Fruit fly (Drosophila melanogaster) whole organism, embryonic: ENCODE results near the gene ova.

Experiments
- Aef1 ChIP-seq: fragments of 200-800 bp; sonication (Bioruptor generic); IDR thresholded peaks from 3 replicates; pipeline ENCODE4 v1.3.6; 2022; ENCODE audit warnings: missing biosample characterization, missing genetic modification characterization
- Asciz ChIP-seq: fragments of 200-800 bp; sonication (Bioruptor generic); optimal IDR thresholded peaks from 2 replicates; lab custom pipeline; 2017; ENCODE audit warnings: missing biosample characterization, mild to moderate bottlenecking, missing genetic modification characterization, missing genetic modification reagents
- B-H2 ChIP-seq: fragments of 200-800 bp; sonication (Bioruptor generic); optimal IDR thresholded peaks from 2 replicates; lab custom pipeline; 2018; ENCODE audit warnings: missing biosample characterization, mild to moderate bottlenecking, missing genetic modification characterization
- CG11723 ChIP-seq: fragments of 200-800 bp; sonication (Bioruptor generic); optimal IDR thresholded peaks from 2 replicates; lab custom pipeline; 2017; ENCODE audit warnings: missing biosample characterization, mild to moderate bottlenecking, missing genetic modification characterization
- CG14667 ChIP-seq: fragments of 200-800 bp; sonication (Bioruptor generic); IDR thresholded peaks from 2 replicates; pipeline ENCODE4 v1.3.6; 2022; ENCODE audit warnings: missing biosample characterization, missing genetic modification characterization
- CG15073 ChIP-seq: fragments of 200-800 bp; sonication (Bioruptor generic); optimal IDR thresholded peaks from 2 replicates; lab custom pipeline; 2016; ENCODE audit warnings: missing biosample characterization, missing genetic modification characterization
- CG15696 ChIP-seq: fragments of 200-800 bp; sonication (Bioruptor generic); optimal IDR thresholded peaks from 2 replicates; lab custom pipeline; 2019; ENCODE audit warnings: missing biosample characterization, mild to moderate bottlenecking, missing genetic modification characterization, moderate library complexity
- CG17328 ChIP-seq: fragments of 200-800 bp; sonication (Bioruptor generic); IDR thresholded peaks from 2 replicates; pipeline ENCODE4 v1.3.6; 2022; ENCODE audit warnings: missing biosample characterization, missing genetic modification characterization
- CG17802 ChIP-seq: fragments of 200-800 bp; sonication (Bioruptor generic); optimal IDR thresholded peaks from 2 replicates; lab custom pipeline; 2018; ENCODE audit warnings: missing biosample characterization, mild to moderate bottlenecking, missing genetic modification characterization, moderate library complexity
- CG31224 ChIP-seq: fragments of 200-800 bp; sonication (Bioruptor generic); IDR thresholded peaks from 2 replicates; pipeline ENCODE4 v1.3.6; 2022; ENCODE audit warnings: missing biosample characterization, missing genetic modification characterization
- CG3163 ChIP-seq: fragments of 200-800 bp; sonication (Bioruptor generic); optimal IDR thresholded peaks from 3 replicates; lab custom pipeline; 2016; ENCODE audit warnings: missing biosample characterization, missing genetic modification characterization
- CG3407 ChIP-seq: fragments of 200-800 bp; sonication (Bioruptor generic); optimal IDR thresholded peaks from 2 replicates; lab custom pipeline; 2018; ENCODE audit warnings: missing biosample characterization, mild to moderate bottlenecking, missing genetic modification characterization
- CG3726 ChIP-seq: fragments of 200-800 bp; sonication (Bioruptor generic); IDR thresholded peaks from 3 replicates; pipeline ENCODE4, ENCODE4 v1.3.6; 2022; ENCODE audit warnings: missing biosample characterization, missing genetic modification characterization
- CG3995 ChIP-seq: fragments of 200-800 bp; sonication (Bioruptor generic); optimal IDR thresholded peaks from 3 replicates; lab custom pipeline; 2016; ENCODE audit warnings: missing biosample characterization, missing genetic modification characterization
- CG5245 ChIP-seq: fragments of 200-800 bp; sonication (Bioruptor generic); optimal IDR thresholded peaks from 3 replicates; lab custom pipeline; 2016; ENCODE audit warnings: missing biosample characterization, missing genetic modification characterization
- CG6689 ChIP-seq: fragments of 200-800 bp; sonication (Bioruptor generic); IDR thresholded peaks from 2 replicates; pipeline ENCODE4 v1.3.6; 2022; ENCODE audit warnings: missing biosample characterization, missing genetic modification characterization
- CG7271 ChIP-seq: fragments of 200-800 bp; sonication (Bioruptor generic); optimal IDR thresholded peaks from 2 replicates; lab custom pipeline; 2018; ENCODE audit warnings: missing biosample characterization, mild to moderate bottlenecking, missing genetic modification characterization, moderate library complexity
- CG7987 ChIP-seq: fragments of 200-800 bp; sonication (Bioruptor generic); optimal IDR thresholded peaks from 2 replicates; lab custom pipeline; 2018; ENCODE audit warnings: missing biosample characterization, mild to moderate bottlenecking, missing genetic modification characterization, moderate library complexity
- CG8359 ChIP-seq: fragments of 200-800 bp; sonication (Bioruptor generic); optimal IDR thresholded peaks from 2 replicates; lab custom pipeline; 2017; ENCODE audit warnings: missing biosample characterization, mild to moderate bottlenecking, missing genetic modification characterization, borderline replicate concordance
- CG9437 ChIP-seq: fragments of 200-800 bp; sonication (Bioruptor generic); optimal IDR thresholded peaks from 2 replicates; lab custom pipeline; 2018; ENCODE audit warnings: missing biosample characterization, mild to moderate bottlenecking, missing genetic modification characterization
- CG9876 ChIP-seq: fragments of 200-800 bp; sonication (Bioruptor generic); optimal IDR thresholded peaks from 2 replicates; lab custom pipeline; 2016; ENCODE audit warnings: missing biosample characterization, missing genetic modification characterization
- Fer1 ChIP-seq: fragments of 200-800 bp; sonication (Bioruptor generic); optimal IDR thresholded peaks from 2 replicates; lab custom pipeline; 2017; ENCODE audit warnings: missing biosample characterization, mild to moderate bottlenecking, missing genetic modification characterization
- Hr3 ChIP-seq: fragments of 200-800 bp; sonication (Bioruptor generic); optimal IDR thresholded peaks from 3 replicates; lab custom pipeline; 2016; ENCODE audit warnings: missing biosample characterization, missing genetic modification characterization
- Lhr ChIP-seq: fragments of 200-800 bp; sonication (Bioruptor generic); optimal IDR thresholded peaks from 3 replicates; lab custom pipeline; 2017; ENCODE audit warnings: mild to moderate bottlenecking, missing biosample characterization, missing genetic modification reagents, missing genetic modification characterization
- Mrtf ChIP-seq: fragments of 200-800 bp; sonication (Bioruptor generic); IDR thresholded peaks from 3 replicates; pipeline ENCODE4 v1.3.6; 2022; ENCODE audit warnings: missing biosample characterization, missing genetic modification characterization
- Scr ChIP-seq: fragments of 200-800 bp; sonication (Bioruptor generic); IDR thresholded peaks from 2 replicates; pipeline ENCODE4 v1.3.6; 2022; ENCODE audit warnings: missing biosample characterization, missing genetic modification characterization; ENCODE audit not compliant: partially characterized antibody
- amos ChIP-seq: fragments of 200-800 bp; sonication (Bioruptor generic); IDR thresholded peaks from 2 replicates; pipeline ENCODE4 v1.3.6; 2022; ENCODE audit warnings: missing biosample characterization, missing genetic modification characterization; ENCODE audit not compliant: partially characterized antibody
- aop ChIP-seq: fragments of 200-800 bp; sonication (Bioruptor generic); IDR thresholded peaks from 2 replicates; pipeline ENCODE4 v1.3.6; 2022; ENCODE audit warnings: missing biosample characterization, missing genetic modification characterization
- ash1 ChIP-seq: fragments of 200-800 bp; sonication (Bioruptor generic); optimal IDR thresholded peaks from 2 replicates; lab custom pipeline; 2018; ENCODE audit warnings: missing biosample characterization, mild to moderate bottlenecking, missing genetic modification characterization
- bbx ChIP-seq: fragments of 200-800 bp; sonication (Bioruptor generic); IDR thresholded peaks from 2 replicates; pipeline ENCODE4 v1.3.6; 2022; ENCODE audit warnings: missing biosample characterization, missing genetic modification characterization; ENCODE audit not compliant: partially characterized antibody
- dimm ChIP-seq: fragments of 200-800 bp; sonication (Bioruptor generic); IDR thresholded peaks from 2 replicates; pipeline ENCODE4 v1.3.6; 2022; ENCODE audit warnings: missing biosample characterization, missing genetic modification characterization
- dysf ChIP-seq: fragments of 200-800 bp; sonication (Bioruptor generic); IDR thresholded peaks from 3 replicates; pipeline ENCODE4 v1.3.6; 2022; ENCODE audit warnings: missing biosample characterization, missing genetic modification characterization
- fd64A ChIP-seq: fragments of 200-800 bp; sonication (Bioruptor generic); optimal IDR thresholded peaks from 3 replicates; lab custom pipeline; 2018; ENCODE audit warnings: missing biosample characterization, mild to moderate bottlenecking, missing genetic modification characterization
- ftz-f1 ChIP-seq: fragments of 200-800 bp; sonication (Bioruptor generic); optimal IDR thresholded peaks from 2 replicates; lab custom pipeline; 2016; ENCODE audit warnings: missing biosample characterization, missing genetic modification characterization
- gce ChIP-seq: fragments of 200-800 bp; sonication (Bioruptor generic); IDR thresholded peaks from 3 replicates; pipeline ENCODE4 v1.3.6; 2022; ENCODE audit warnings: missing biosample characterization, missing genetic modification characterization
- kay ChIP-seq: fragments of 200-800 bp; sonication (Bioruptor generic); optimal IDR thresholded peaks from 2 replicates; lab custom pipeline; 2016; ENCODE audit warnings: missing biosample characterization, missing genetic modification characterization
- luna ChIP-seq: fragments of 200-800 bp; sonication (Bioruptor generic); optimal IDR thresholded peaks from 2 replicates; lab custom pipeline; 2016; ENCODE audit warnings: missing biosample characterization, missing genetic modification characterization
- mam ChIP-seq: fragments of 200-800 bp; sonication (Bioruptor generic); optimal IDR thresholded peaks from 3 replicates; lab custom pipeline; 2016; ENCODE audit warnings: missing biosample characterization, missing genetic modification characterization
- mirr ChIP-seq: fragments of 200-800 bp; sonication (Bioruptor generic); optimal IDR thresholded peaks from 3 replicates; lab custom pipeline; 2018; ENCODE audit warnings: missing biosample characterization, mild to moderate bottlenecking, missing genetic modification characterization
- oc ChIP-seq: fragments of 200-800 bp; sonication (Bioruptor generic); optimal IDR thresholded peaks from 2 replicates; lab custom pipeline; 2018; ENCODE audit warnings: missing biosample characterization, mild to moderate bottlenecking, missing genetic modification characterization, moderate library complexity
- pan ChIP-seq, 4 experiments: fragments of >200 bp in 3 of 4; fragments of 200-800 bp in 1 of 4; sonication (Bioruptor generic) in 1 of 4; optimal IDR thresholded peaks in 3 of 4; IDR thresholded peaks in 1 of 4; 2 replicates each; pipeline versions ENCODE4 v1.3.6 to Lab custom; 2017 to 2022; ENCODE audit warnings: missing biosample characterization in 2 of 4, missing genetic modification characterization in 2 of 4, mixed read lengths in 1 of 4
- ranshi ChIP-seq: fragments of 200-800 bp; sonication (Bioruptor generic); IDR thresholded peaks from 2 replicates; pipeline ENCODE4 v1.3.6; 2022; ENCODE audit warnings: missing biosample characterization, missing genetic modification characterization
- salm ChIP-seq: fragments of 200-800 bp; sonication (Bioruptor generic); optimal IDR thresholded peaks from 2 replicates; lab custom pipeline; 2018; ENCODE audit warnings: missing biosample characterization, mild to moderate bottlenecking, missing genetic modification characterization
- sna ChIP-seq: fragments of 200-800 bp; sonication (Bioruptor generic); IDR thresholded peaks from 2 replicates; pipeline ENCODE4 v1.3.6; 2022; ENCODE audit warnings: missing biosample characterization, missing genetic modification characterization; ENCODE audit not compliant: partially characterized antibody
- so ChIP-seq: fragments of 200-800 bp; sonication (Bioruptor generic); IDR thresholded peaks from 3 replicates; pipeline ENCODE4 v1.3.6; 2022; ENCODE audit warnings: missing biosample characterization, missing genetic modification characterization
- trh ChIP-seq: fragments of 200-800 bp; sonication (Bioruptor generic); optimal IDR thresholded peaks from 2 replicates; lab custom pipeline; 2016; ENCODE audit warnings: missing biosample characterization, missing genetic modification characterization
- ttk ChIP-seq: fragments of 200-800 bp; sonication (Bioruptor generic); IDR thresholded peaks from 2 replicates; pipeline ENCODE4 v2.1.2; 2022; ENCODE audit warnings: missing biosample characterization, missing genetic modification characterization
- wek ChIP-seq: fragments of 200-800 bp; sonication (Bioruptor generic); optimal IDR thresholded peaks from 3 replicates; lab custom pipeline; 2018; ENCODE audit warnings: missing biosample characterization, mild to moderate bottlenecking, missing genetic modification characterization, moderate library complexity
- z ChIP-seq: fragments of 200-800 bp; sonication (Bioruptor generic); IDR thresholded peaks from 3 replicates; pipeline ENCODE4 v1.3.6; 2022; ENCODE audit warnings: missing biosample characterization, missing genetic modification characterization
- zen2 ChIP-seq: fragments of 200-800 bp; sonication (Bioruptor generic); IDR thresholded peaks from 3 replicates; pipeline ENCODE4 v1.3.6; 2022; ENCODE audit warnings: missing biosample characterization, missing genetic modification characterization; ENCODE audit not compliant: partially characterized antibody

ova gene

dm6 chr2L:10237725-10238446 lies 6.4 kb upstream of the ova start, which contains the start of gene mthl15 (continued):
- no peak for TF ChIP-seq CG5245
- no peak for TF ChIP-seq CG14667 (GFP tag; lab: Robert Waterston, UW)
- TF ChIP-seq z (GFP tag; lab: Robert Waterston, UW) = no peak
- no peak for TF ChIP-seq pan (optimal IDR thresholded peaks at IDR 0.05; lab: Kevin White, UChicago)
- no peak for TF ChIP-seq pan (GFP tag; optimal IDR thresholded peaks at IDR 0.05 in 1 of 2, IDR thresholded peaks at IDR 0.05 in 1 of 2)
- TF ChIP-seq CG9876 = no peak
- TF ChIP-seq Lhr (GFP tag; lab: Kevin White, UChicago) = no peak
- TF ChIP-seq Asciz (GFP tag; lab: Kevin White, UChicago) = peak; percentile 5
- peak; percentile 19 for TF ChIP-seq CG11723 (GFP tag; lab: Kevin White, UChicago)
- TF ChIP-seq wek (GFP tag; lab: Kevin White, UChicago) = peak; percentile 48
- TF ChIP-seq aop (GFP tag; lab: Robert Waterston, UW) = no peak
- TF ChIP-seq CG31224 (GFP tag; lab: Robert Waterston, UW) = no peak
- peak; percentile 29 for TF ChIP-seq salm (tag; lab: Kevin White, UChicago)
- TF ChIP-seq CG7987 (GFP tag; lab: Kevin White, UChicago) = peak; percentile 33
- TF ChIP-seq kay = no peak
- TF ChIP-seq ftz-f1 (GFP tag; lab: Kevin White, UChicago) = no peak
- peak; percentile 20 for TF ChIP-seq CG17802
- TF ChIP-seq CG15696 (tag; lab: Kevin White, UChicago) = peak; percentile 34
- no peak for TF ChIP-seq CG3726 (GFP tag; lab: Robert Waterston, UW)
- peak; percentile 19 for TF ChIP-seq Fer1 (GFP tag; lab: Kevin White, UChicago)
- TF ChIP-seq mirr = peak; percentile 95
- no peak for TF ChIP-seq dimm
- no peak for TF ChIP-seq Hr3 (GFP tag; lab: Kevin White, UChicago)
- no peak for TF ChIP-seq CG3995 (GFP tag; lab: Kevin White, UChicago)
- TF ChIP-seq CG6689 (GFP tag; lab: Robert Waterston, UW) = no peak
- TF ChIP-seq so (GFP tag; lab: Robert Waterston, UW) = no peak
- no peak for TF ChIP-seq Scr (GFP tag; lab: Robert Waterston, UW)
- TF ChIP-seq fd64A (GFP tag; lab: Kevin White, UChicago) = peak; percentile 51
- TF ChIP-seq Mrtf = no peak
- TF ChIP-seq CG15073 (GFP tag; lab: Kevin White, UChicago) = no peak
- TF ChIP-seq ranshi (GFP tag; lab: Robert Waterston, UW) = no peak
- no peak for TF ChIP-seq amos (GFP tag; lab: Robert Waterston, UW)
- TF ChIP-seq B-H2 = no peak
- no peak for TF ChIP-seq mam (GFP tag; lab: Kevin White, UChicago)
- no peak for TF ChIP-seq gce (GFP tag; lab: Robert Waterston, UW)
- TF ChIP-seq sna (GFP tag; lab: Robert Waterston, UW) = no peak
- TF ChIP-seq ash1 = no peak
- TF ChIP-seq zen2 (GFP tag; lab: Robert Waterston, UW) = no peak
- TF ChIP-seq CG3163 (GFP tag; lab: Kevin White, UChicago) = no peak
- TF ChIP-seq dysf (GFP tag; lab: Robert Waterston, UW) = no peak
- no peak for TF ChIP-seq ttk (GFP tag; lab: Robert Waterston, UW)
- TF ChIP-seq oc (tag; lab: Kevin White, UChicago) = no peak
- no peak for TF ChIP-seq trh
- TF ChIP-seq CG7271 (tag; lab: Kevin White, UChicago) = no peak
- no peak for TF ChIP-seq luna (GFP tag; lab: Kevin White, UChicago)
- no peak for TF ChIP-seq CG8359 (GFP tag; lab: Kevin White, UChicago)
- TF ChIP-seq bbx (GFP tag; lab: Robert Waterston, UW) = no peak
- TF ChIP-seq CG9437 (GFP tag; lab: Kevin White, UChicago) = no peak
- no peak for TF ChIP-seq Aef1 (GFP tag; lab: Robert Waterston, UW)
- TF ChIP-seq CG17328 (GFP tag; lab: Robert Waterston, UW) = 0 out of 2 replicates have a peak, but pooled peaks have one; percentile 29
- no peak for TF ChIP-seq CG3407 (GFP tag; lab: Kevin White, UChicago)
